Fruit fly (Drosophila melanogaster) whole organism: ENCODE data around the gene viaf.

Experiments
- Dll ChIP-seq: fragments of >200 bp; optimal IDR thresholded peaks from 2 replicates; lab custom pipeline; 2017
- EcR ChIP-seq, 2 experiments: fragments of >200 bp; optimal IDR thresholded peaks; 2 replicates each; lab custom pipeline; 2017; ENCODE audit warnings: missing biosample characterization in 2 of 2, missing genetic modification characterization in 2 of 2, missing genetic modification reagents in 2 of 2
- psq ChIP-seq: fragments of >200 bp; optimal IDR thresholded peaks from 2 replicates; lab custom pipeline; 2017
- usp ChIP-seq: fragments of >200 bp; optimal IDR thresholded peaks from 2 replicates; lab custom pipeline; 2017; ENCODE audit warnings: missing biosample characterization, missing genetic modification characterization, mixed read lengths

DNA sequence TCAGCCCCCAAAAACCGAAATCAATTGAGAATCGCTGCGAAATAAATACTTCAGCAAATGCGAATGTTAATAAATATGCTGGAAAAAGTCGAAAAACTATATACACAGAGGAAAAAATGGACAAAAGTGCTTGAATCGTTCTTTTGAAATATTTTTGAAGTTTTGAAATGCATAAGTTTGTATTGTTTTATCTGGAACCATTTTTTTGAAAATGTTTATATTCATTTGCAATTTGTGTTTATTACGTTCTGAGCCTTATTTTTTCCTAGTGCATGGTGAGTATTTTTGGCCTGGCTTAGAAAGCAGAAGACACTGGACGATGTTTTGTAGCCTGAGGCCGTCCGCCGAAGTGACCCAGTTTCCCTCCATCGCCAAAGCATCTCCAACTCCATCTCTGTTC is 32.0 kb upstream of the viaf start:
- TF ChIP-seq usp (GFP tag; lab: Kevin White, UChicago) (no peak), EcR (GFP tag; optimal IDR thresholded peaks at IDR 0.05; lab: Kevin White, UChicago) (no peak), Dll (lab: Kevin White, UChicago) (no peak), psq (lab: Kevin White, UChicago) (no peak)
